Worm (Caenorhabditis elegans) whole organism, young adult: ENCODE data around the gene atat-2.

Experiments used
- F39B2.1 ChIP-seq: fragments of 200-800 bp; sonication (Bioruptor generic); IDR thresholded peaks from 2 replicates; pipeline ENCODE4 v1.3.6; 2022; ENCODE audit warnings: missing genetic modification reagents, missing genetic modification characterization, missing compliant biosample characterization
- F55B11.4 ChIP-seq: sonication (generic microtip); optimal IDR thresholded peaks from 2 replicates; lab custom pipeline; 2016; ENCODE audit warnings: missing compliant biosample characterization, missing genetic modification characterization, borderline replicate concordance; ENCODE audit not compliant: insufficient read depth
- Y67H2A.10 ChIP-seq: fragments of 200-800 bp; sonication (Bioruptor generic); conservative IDR thresholded peaks from 2 replicates; pipeline ENCODE4 v1.3.6; 2022; ENCODE audit warnings: missing genetic modification reagents, missing genetic modification characterization, missing compliant biosample characterization
- ama-1 ChIP-seq, 3 experiments: fragments of 150-350 bp in 1 of 3; sonication (generic microtip) in 2 of 3; optimal IDR thresholded peaks; 2 replicates each; lab custom pipeline; 2014 to 2018; ENCODE audit warnings: missing biosample characterization in 2 of 3, missing genetic modification characterization in 2 of 3, missing genetic modification reagents in 2 of 3
- athp-1 ChIP-seq: sonication (generic microtip); optimal IDR thresholded peaks from 2 replicates; lab custom pipeline; 2017; ENCODE audit warnings: mild to moderate bottlenecking, missing genetic modification characterization, missing compliant biosample characterization
- ccch-3 ChIP-seq: fragments of 200-800 bp; sonication (Bioruptor generic); optimal IDR thresholded peaks from 2 replicates; lab custom pipeline; 2018; ENCODE audit warnings: mild to moderate bottlenecking, missing genetic modification characterization, missing compliant biosample characterization
- cebp-1 ChIP-seq, 2 experiments: fragments of 200-800 bp in 1 of 2; sonication (Bioruptor generic) in 1 of 2; sonication (generic microtip) in 1 of 2; IDR thresholded peaks in 1 of 2; optimal IDR thresholded peaks in 1 of 2; 2 replicates each; pipeline versions ENCODE4 v1.3.6 to Lab custom; 2017 to 2022; ENCODE audit warnings: missing compliant biosample characterization in 2 of 2, missing genetic modification characterization in 2 of 2, mild to moderate bottlenecking in 1 of 2, missing genetic modification reagents in 1 of 2, moderate library complexity in 1 of 2
- ceh-58 ChIP-seq: fragments of 200-800 bp; sonication (Bioruptor generic); IDR thresholded peaks from 2 replicates; pipeline ENCODE4 v1.3.6; 2022; ENCODE audit warnings: missing genetic modification characterization, missing compliant biosample characterization
- ceh-91 ChIP-seq: fragments of 200-800 bp; sonication (Bioruptor generic); IDR thresholded peaks from 2 replicates; pipeline ENCODE4 v1.3.6; 2022; ENCODE audit warnings: missing genetic modification reagents, missing genetic modification characterization, missing compliant biosample characterization
- fkh-3 ChIP-seq: sonication (generic microtip); optimal IDR thresholded peaks from 2 replicates; lab custom pipeline; 2016; ENCODE audit warnings: mild to moderate bottlenecking, missing genetic modification characterization, missing compliant biosample characterization
- madf-8 ChIP-seq: fragments of 200-800 bp; sonication (Bioruptor generic); conservative IDR thresholded peaks from 2 replicates; pipeline ENCODE4 v1.3.6; 2022; ENCODE audit warnings: missing genetic modification reagents, missing genetic modification characterization, missing compliant biosample characterization
- nhr-27 ChIP-seq: fragments of 200-800 bp; sonication (Bioruptor generic); optimal IDR thresholded peaks from 2 replicates; lab custom pipeline; 2018; ENCODE audit warnings: mild to moderate bottlenecking, missing genetic modification characterization, moderate library complexity, missing compliant biosample characterization
- snpc-4 ChIP-seq, 5 experiments: fragments of 150-350 bp in 1 of 5; sonication (generic microtip) in 4 of 5; optimal IDR thresholded peaks; 2 replicates each; lab custom pipeline; 2014 to 2018; ENCODE audit warnings: missing genetic modification characterization in 5 of 5, missing biosample characterization in 3 of 5, antibody characterized with exemption in 2 of 5, mild to moderate bottlenecking in 2 of 5, missing compliant biosample characterization in 2 of 5, missing genotype in 2 of 5, moderate library complexity in 2 of 5, missing genetic modification reagents in 1 of 5
- unc-130 ChIP-seq: sonication (generic microtip); optimal IDR thresholded peaks from 2 replicates; lab custom pipeline; 2016; ENCODE audit warnings: missing genetic modification reagents, missing genetic modification characterization, missing compliant biosample characterization

DNA sequence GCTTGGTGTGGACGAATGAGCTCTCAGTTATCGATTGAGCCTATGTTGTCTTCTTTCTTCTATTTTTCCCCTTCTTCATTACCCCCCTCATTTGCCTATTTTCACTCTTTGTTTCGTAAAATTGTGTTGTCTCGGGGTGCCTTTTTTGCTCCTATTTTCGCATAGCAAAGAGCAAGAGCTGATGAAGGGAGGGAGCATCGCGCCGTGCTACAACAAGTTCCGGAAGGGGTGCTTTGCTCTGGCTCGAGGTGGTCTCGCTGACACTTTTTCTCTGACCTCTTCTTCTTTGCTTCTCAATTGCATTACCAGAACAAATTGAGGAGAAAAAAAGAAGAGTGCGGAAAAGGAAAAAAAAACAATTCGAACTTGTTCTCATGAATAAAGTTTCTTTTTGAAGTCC is 47.1 kb downstream of the atat-2 start:
- TF ChIP-seq fkh-3 (tag; lab: Kevin White, UChicago) (no peak), athp-1 (tag; lab: Kevin White, UChicago) (no peak), snpc-4 (GFP tag; optimal IDR thresholded peaks at IDR 0.05; lab: Kevin White, UChicago) (no peak), snpc-4 (tag; optimal IDR thresholded peaks at IDR 0.05; lab: Kevin White, UChicago) (no peak), unc-130 (no peak), ceh-58 (GFP tag; lab: Robert Waterston, UW) (no peak), ceh-91 (GFP tag; lab: Robert Waterston, UW) (no peak), madf-8 (no peak), F55B11.4 (tag; lab: Kevin White, UChicago) (no peak), ama-1 (optimal IDR thresholded peaks at IDR 0.05; lab: Kevin White, UChicago) (no peak), ama-1 (GFP tag; optimal IDR thresholded peaks at IDR 0.05; lab: Kevin White, UChicago) (no peak), F39B2.1 (GFP tag; lab: Robert Waterston, UW) (no peak), cebp-1 (GFP tag; IDR thresholded peaks at IDR 0.05; lab: Robert Waterston, UW) (no peak), cebp-1 (tag; optimal IDR thresholded peaks at IDR 0.05; lab: Kevin White, UChicago) (no peak), nhr-27 (no peak), Y67H2A.10 (GFP tag; lab: Robert Waterston, UW) (no peak), ccch-3 (GFP tag; lab: Kevin White, UChicago) (no peak)
